Worm (Caenorhabditis elegans): Measurements from ENCODE around the gene C28G1.10.

The C28G1.10 gene

ce11 chrX:8875867-8876266 lies 28.9 kb downstream of the C28G1.10 start:
- no peak for TF ChIP-seq tab-1 (GFP tag; IDR thresholded peaks at IDR 0.05)
- no peak for TF ChIP-seq ztf-29 (GFP tag; IDR thresholded peaks at IDR 0.05)
- TF ChIP-seq T22C8.4 (GFP tag; IDR thresholded peaks at IDR 0.05), result no peak
- no peak for TF ChIP-seq ref-1 (GFP tag; conservative IDR thresholded peaks at IDR 0.05)
- TF ChIP-seq med-1 (GFP tag; optimal IDR thresholded peaks at IDR 0.05; ENCODE audit: insufficient read depth), result no peak
- no peak for TF ChIP-seq klf-2 (GFP tag; conservative IDR thresholded peaks at IDR 0.05)
- no peak for TF ChIP-seq flt-1 (GFP tag; IDR thresholded peaks at IDR 0.05)
- no peak for TF ChIP-seq ztf-23 (GFP tag; IDR thresholded peaks at IDR 0.05)
- no peak for TF ChIP-seq cog-1 (tag; optimal IDR thresholded peaks at IDR 0.05)

- TF ChIP-seq klf-2 (GFP tag; conservative IDR thresholded peaks at IDR 0.05) (no peak), T22C8.4 (GFP tag; IDR thresholded peaks at IDR 0.05) (no peak), tab-1 (GFP tag; IDR thresholded peaks at IDR 0.05) (no peak), flt-1 (GFP tag; IDR thresholded peaks at IDR 0.05) (no peak), cog-1 (tag; optimal IDR thresholded peaks at IDR 0.05) (no peak), ref-1 (GFP tag; conservative IDR thresholded peaks at IDR 0.05) (no peak), ztf-29 (GFP tag; IDR thresholded peaks at IDR 0.05) (no peak), med-1 (GFP tag; optimal IDR thresholded peaks at IDR 0.05; ENCODE audit: insufficient read depth) (no peak), ztf-23 (GFP tag; IDR thresholded peaks at IDR 0.05) (no peak)
These were observed 30.2 kb downstream of the C28G1.10 start for ce11 chrX:8877162-8877561.

- TF ChIP-seq T22C8.4 (GFP tag; IDR thresholded peaks at IDR 0.05) (no peak), ztf-29 (GFP tag; IDR thresholded peaks at IDR 0.05) (no peak), klf-2 (GFP tag; conservative IDR thresholded peaks at IDR 0.05) (no peak), tab-1 (GFP tag; IDR thresholded peaks at IDR 0.05) (no peak), flt-1 (GFP tag; IDR thresholded peaks at IDR 0.05) (no peak), ref-1 (GFP tag; conservative IDR thresholded peaks at IDR 0.05) (no peak), med-1 (GFP tag; optimal IDR thresholded peaks at IDR 0.05; ENCODE audit: insufficient read depth) (no peak), ztf-23 (GFP tag; IDR thresholded peaks at IDR 0.05) (no peak), cog-1 (tag; optimal IDR thresholded peaks at IDR 0.05) (no peak)
These were observed 31.8 kb downstream of the C28G1.10 start for ce11 chrX:8878709-8879108.

ce11 chrX:8879349-8879748 lies 32.4 kb downstream of the C28G1.10 start, which contains the start of gene C06E2.2:
Gene C06E2.2, plus strand, starts transcription at chrX:8879649.
- TF ChIP-seq ref-1 (GFP tag; conservative IDR thresholded peaks at IDR 0.05) (no peak), cog-1 (tag; optimal IDR thresholded peaks at IDR 0.05) (no peak), med-1 (GFP tag; optimal IDR thresholded peaks at IDR 0.05; ENCODE audit: insufficient read depth) (no peak), ztf-23 (GFP tag; IDR thresholded peaks at IDR 0.05) (no peak), klf-2 (GFP tag; conservative IDR thresholded peaks at IDR 0.05) (no peak), ztf-29 (GFP tag; IDR thresholded peaks at IDR 0.05) (no peak), tab-1 (GFP tag; IDR thresholded peaks at IDR 0.05) (no peak), flt-1 (GFP tag; IDR thresholded peaks at IDR 0.05) (no peak), T22C8.4 (GFP tag; IDR thresholded peaks at IDR 0.05) (no peak)

- no peak for TF ChIP-seq flt-1 (GFP tag; IDR thresholded peaks at IDR 0.05)
- no peak for TF ChIP-seq T22C8.4 (GFP tag; IDR thresholded peaks at IDR 0.05)
- TF ChIP-seq tab-1 (GFP tag; IDR thresholded peaks at IDR 0.05), result no peak
- no peak for TF ChIP-seq cog-1 (tag; optimal IDR thresholded peaks at IDR 0.05)
- no peak for TF ChIP-seq ztf-23 (GFP tag; IDR thresholded peaks at IDR 0.05)
- no peak for TF ChIP-seq med-1 (GFP tag; optimal IDR thresholded peaks at IDR 0.05; ENCODE audit: insufficient read depth)
- no peak for TF ChIP-seq ref-1 (GFP tag; conservative IDR thresholded peaks at IDR 0.05)
- TF ChIP-seq klf-2 (GFP tag; conservative IDR thresholded peaks at IDR 0.05), result no peak
- TF ChIP-seq ztf-29 (GFP tag; IDR thresholded peaks at IDR 0.05), result no peak
These were observed 35.2 kb downstream of the C28G1.10 start for ce11 chrX:8882162-8882561.

ce11 chrX:8888835-8889234 lies 41.9 kb downstream of the C28G1.10 start:
- no peak for TF ChIP-seq cog-1 (tag; optimal IDR thresholded peaks at IDR 0.05)
- TF ChIP-seq flt-1 (GFP tag; IDR thresholded peaks at IDR 0.05), result no peak
- TF ChIP-seq ztf-23 (GFP tag; IDR thresholded peaks at IDR 0.05), result no peak
- TF ChIP-seq ztf-29 (GFP tag; IDR thresholded peaks at IDR 0.05), result no peak
- no peak for TF ChIP-seq tab-1 (GFP tag; IDR thresholded peaks at IDR 0.05)
- no peak for TF ChIP-seq med-1 (GFP tag; optimal IDR thresholded peaks at IDR 0.05; ENCODE audit: insufficient read depth)
- no peak for TF ChIP-seq klf-2 (GFP tag; conservative IDR thresholded peaks at IDR 0.05)
- no peak for TF ChIP-seq ref-1 (GFP tag; conservative IDR thresholded peaks at IDR 0.05)
- TF ChIP-seq T22C8.4 (GFP tag; IDR thresholded peaks at IDR 0.05), result no peak

ce11 chrX:8890251-8890755 lies 43.4 kb downstream of the C28G1.10 start:
- TF ChIP-seq ztf-29 (GFP tag; IDR thresholded peaks at IDR 0.05), result no peak
- TF ChIP-seq T22C8.4 (GFP tag; IDR thresholded peaks at IDR 0.05), result no peak
- no peak for TF ChIP-seq med-1 (GFP tag; optimal IDR thresholded peaks at IDR 0.05; ENCODE audit: insufficient read depth)
- no peak for TF ChIP-seq tab-1 (GFP tag; IDR thresholded peaks at IDR 0.05)
- no peak for TF ChIP-seq klf-2 (GFP tag; conservative IDR thresholded peaks at IDR 0.05)
- TF ChIP-seq ztf-23 (GFP tag; IDR thresholded peaks at IDR 0.05), result no peak
- no peak for TF ChIP-seq cog-1 (tag; optimal IDR thresholded peaks at IDR 0.05)
- TF ChIP-seq flt-1 (GFP tag; IDR thresholded peaks at IDR 0.05), result no peak
- TF ChIP-seq ref-1 (GFP tag; conservative IDR thresholded peaks at IDR 0.05), result no peak

ce11 chrX:8891393-8891953 lies 44.6 kb downstream of the C28G1.10 start:
- no peak for TF ChIP-seq ref-1 (GFP tag; conservative IDR thresholded peaks at IDR 0.05)
- TF ChIP-seq cog-1 (tag; optimal IDR thresholded peaks at IDR 0.05), result no peak
- TF ChIP-seq med-1 (GFP tag; optimal IDR thresholded peaks at IDR 0.05; ENCODE audit: insufficient read depth), result no peak
- no peak for TF ChIP-seq klf-2 (GFP tag; conservative IDR thresholded peaks at IDR 0.05)
- TF ChIP-seq ztf-29 (GFP tag; IDR thresholded peaks at IDR 0.05), result no peak
- TF ChIP-seq ztf-23 (GFP tag; IDR thresholded peaks at IDR 0.05), result no peak
- TF ChIP-seq flt-1 (GFP tag; IDR thresholded peaks at IDR 0.05), result no peak
- TF ChIP-seq tab-1 (GFP tag; IDR thresholded peaks at IDR 0.05), result no peak
- TF ChIP-seq T22C8.4 (GFP tag; IDR thresholded peaks at IDR 0.05), result no peak

- TF ChIP-seq flt-1 (GFP tag; IDR thresholded peaks at IDR 0.05) (no peak), ref-1 (GFP tag; conservative IDR thresholded peaks at IDR 0.05) (no peak), klf-2 (GFP tag; conservative IDR thresholded peaks at IDR 0.05) (no peak), tab-1 (GFP tag; IDR thresholded peaks at IDR 0.05) (no peak), T22C8.4 (GFP tag; IDR thresholded peaks at IDR 0.05) (no peak), med-1 (GFP tag; optimal IDR thresholded peaks at IDR 0.05; ENCODE audit: insufficient read depth) (no peak)
These were observed 45.9 kb downstream of the C28G1.10 start, which contains the start of gene C13E3.1 for ce11 chrX:8892808-8893207. Gene C13E3.1, plus strand, starts transcription at chrX:8893108.

All from whole organism, midembryonic.